Fruit fly (Drosophila melanogaster) whole organism, embryonic: ENCODE measurements around the gene sicily.

ENCODE experiments used
- ATbp ChIP-seq: fragments of 200-800 bp; sonication (Bioruptor generic); optimal IDR thresholded peaks from 2 replicates; lab custom pipeline; 2017; ENCODE audit warnings: missing biosample characterization, mild to moderate bottlenecking, missing genetic modification characterization, missing genetic modification reagents
- Abd-B ChIP-seq: fragments of 200-800 bp; sonication (Bioruptor generic); optimal IDR thresholded peaks from 2 replicates; lab custom pipeline; 2018; ENCODE audit warnings: missing biosample characterization, mild to moderate bottlenecking, missing genetic modification characterization, moderate library complexity
- Atf3 ChIP-seq: fragments of 200-800 bp; sonication (Bioruptor generic); optimal IDR thresholded peaks from 3 replicates; lab custom pipeline; 2016; ENCODE audit warnings: missing biosample characterization, missing genetic modification characterization
- CG10366 ChIP-seq: fragments of 200-800 bp; sonication (Bioruptor generic); IDR thresholded peaks from 2 replicates; pipeline ENCODE4 v1.3.6; 2022; ENCODE audit warnings: missing biosample characterization, missing genetic modification characterization
- CG10959 ChIP-seq: fragments of 200-800 bp; sonication (Bioruptor generic); IDR thresholded peaks from 2 replicates; pipeline ENCODE4 v1.3.6; 2022; ENCODE audit warnings: missing biosample characterization, missing genetic modification characterization
- CG11456 ChIP-seq: fragments of 200-800 bp; sonication (Bioruptor generic); IDR thresholded peaks from 3 replicates; pipeline ENCODE4 v1.3.6; 2022; ENCODE audit warnings: missing biosample characterization, missing genetic modification characterization
- CG12104 ChIP-seq: fragments of 200-800 bp; sonication (Bioruptor generic); optimal IDR thresholded peaks from 3 replicates; lab custom pipeline; 2016; ENCODE audit warnings: missing biosample characterization, missing genetic modification characterization
- CG12391 ChIP-seq: fragments of 200-800 bp; sonication (Bioruptor generic); optimal IDR thresholded peaks from 3 replicates; lab custom pipeline; 2018; ENCODE audit warnings: missing biosample characterization, mild to moderate bottlenecking, missing genetic modification characterization, moderate library complexity
- CG14441 ChIP-seq: fragments of 200-800 bp; sonication (Bioruptor generic); IDR thresholded peaks from 2 replicates; pipeline ENCODE4 v1.3.6; 2022; ENCODE audit warnings: missing biosample characterization, missing genetic modification characterization
- CG17328 ChIP-seq: fragments of 200-800 bp; sonication (Bioruptor generic); IDR thresholded peaks from 2 replicates; pipeline ENCODE4 v1.3.6; 2022; ENCODE audit warnings: missing biosample characterization, missing genetic modification characterization
- CG31388 ChIP-seq: fragments of 200-800 bp; sonication (Bioruptor generic); optimal IDR thresholded peaks from 2 replicates; lab custom pipeline; 2016; ENCODE audit warnings: missing biosample characterization, missing genetic modification characterization
- CG32772 ChIP-seq: fragments of 200-800 bp; sonication (Bioruptor generic); IDR thresholded peaks from 2 replicates; pipeline ENCODE4 v1.3.6; 2022; ENCODE audit warnings: missing biosample characterization, missing genetic modification characterization
- CG33213 ChIP-seq: fragments of 200-800 bp; sonication (Bioruptor generic); optimal IDR thresholded peaks from 3 replicates; lab custom pipeline; 2016; ENCODE audit warnings: missing biosample characterization, missing genetic modification characterization
- CG33557 ChIP-seq: fragments of 200-800 bp; sonication (Bioruptor generic); optimal IDR thresholded peaks from 2 replicates; lab custom pipeline; 2019; ENCODE audit warnings: missing biosample characterization, mild to moderate bottlenecking, missing genetic modification characterization, moderate library complexity
- CG42726 ChIP-seq: fragments of 200-800 bp; sonication (Bioruptor generic); IDR thresholded peaks from 2 replicates; pipeline ENCODE4 v1.3.6; 2022; ENCODE audit warnings: missing biosample characterization, missing genetic modification characterization; ENCODE audit not compliant: partially characterized antibody
- CG6654 ChIP-seq: fragments of 200-800 bp; sonication (Bioruptor generic); optimal IDR thresholded peaks from 2 replicates; lab custom pipeline; 2017; ENCODE audit warnings: missing biosample characterization, mild to moderate bottlenecking, missing genetic modification characterization
- CG7839 ChIP-seq: fragments of 200-800 bp; sonication (Bioruptor generic); optimal IDR thresholded peaks from 3 replicates; lab custom pipeline; 2018; ENCODE audit warnings: missing biosample characterization, mild to moderate bottlenecking, missing genetic modification characterization, moderate library complexity
- CG8359 ChIP-seq: fragments of 200-800 bp; sonication (Bioruptor generic); optimal IDR thresholded peaks from 2 replicates; lab custom pipeline; 2017; ENCODE audit warnings: missing biosample characterization, mild to moderate bottlenecking, missing genetic modification characterization, borderline replicate concordance
- Chrac-16 ChIP-seq: fragments of 200-800 bp; sonication (Bioruptor generic); optimal IDR thresholded peaks from 3 replicates; lab custom pipeline; 2016; ENCODE audit warnings: missing biosample characterization, missing genetic modification characterization
- Dbx ChIP-seq: fragments of 200-800 bp; sonication (Bioruptor generic); IDR thresholded peaks from 3 replicates; pipeline ENCODE4 v1.3.6; 2022; ENCODE audit warnings: missing biosample characterization, missing genetic modification characterization
- Doc2 ChIP-seq: fragments of 200-800 bp; sonication (Bioruptor generic); IDR thresholded peaks from 2 replicates; pipeline ENCODE4 v1.3.6; 2022; ENCODE audit warnings: missing biosample characterization, missing genetic modification characterization
- E2f1 ChIP-seq: fragments of 200-800 bp; sonication (Bioruptor generic); IDR thresholded peaks from 2 replicates; pipeline ENCODE4 v1.3.6; 2022; ENCODE audit warnings: missing biosample characterization, missing genetic modification characterization
- Elba2 ChIP-seq: fragments of 200-800 bp; sonication (Bioruptor generic); optimal IDR thresholded peaks from 3 replicates; lab custom pipeline; 2016; ENCODE audit warnings: missing biosample characterization, missing genetic modification characterization
- HmgZ ChIP-seq: fragments of 200-800 bp; sonication (Bioruptor generic); optimal IDR thresholded peaks from 2 replicates; lab custom pipeline; 2018; ENCODE audit warnings: missing biosample characterization, mild to moderate bottlenecking, missing genetic modification characterization
- Hsf ChIP-seq: fragments of 200-800 bp; sonication (Bioruptor generic); optimal IDR thresholded peaks from 3 replicates; lab custom pipeline; 2016; ENCODE audit warnings: missing biosample characterization, missing genetic modification characterization
- Lhr ChIP-seq: fragments of 200-800 bp; sonication (Bioruptor generic); optimal IDR thresholded peaks from 3 replicates; lab custom pipeline; 2017; ENCODE audit warnings: mild to moderate bottlenecking, missing biosample characterization, missing genetic modification reagents, missing genetic modification characterization
- Nf-YB ChIP-seq: fragments of 200-800 bp; sonication (Bioruptor generic); optimal IDR thresholded peaks from 3 replicates; lab custom pipeline; 2019; ENCODE audit warnings: missing biosample characterization, mild to moderate bottlenecking, missing genetic modification characterization, moderate library complexity
- Rx ChIP-seq: fragments of 200-800 bp; sonication (Bioruptor generic); IDR thresholded peaks from 2 replicates; pipeline ENCODE4 v1.3.6; 2022; ENCODE audit warnings: missing biosample characterization, missing genetic modification characterization
- Scr ChIP-seq: fragments of 200-800 bp; sonication (Bioruptor generic); IDR thresholded peaks from 2 replicates; pipeline ENCODE4 v1.3.6; 2022; ENCODE audit warnings: missing biosample characterization, missing genetic modification characterization; ENCODE audit not compliant: partially characterized antibody
- Tbp ChIP-seq: fragments of >200 bp; optimal IDR thresholded peaks from 2 replicates; lab custom pipeline; 2018; ENCODE audit warnings: missing biosample characterization, missing genetic modification characterization
- bbx ChIP-seq: fragments of 200-800 bp; sonication (Bioruptor generic); IDR thresholded peaks from 2 replicates; pipeline ENCODE4 v1.3.6; 2022; ENCODE audit warnings: missing biosample characterization, missing genetic modification characterization; ENCODE audit not compliant: partially characterized antibody
- bcd ChIP-seq: fragments of 200-800 bp; sonication (Bioruptor generic); optimal IDR thresholded peaks from 2 replicates; lab custom pipeline; 2017; ENCODE audit warnings: missing biosample characterization, mild to moderate bottlenecking, missing genetic modification characterization
- cad ChIP-seq: fragments of >200 bp; optimal IDR thresholded peaks from 2 replicates; lab custom pipeline; 2017; ENCODE audit warnings: missing biosample characterization, missing genetic modification characterization
- ci ChIP-seq: fragments of 200-800 bp; sonication (Bioruptor generic); IDR thresholded peaks from 3 replicates; pipeline ENCODE4 v1.3.6; 2022; ENCODE audit warnings: missing biosample characterization, missing genetic modification characterization
- crc ChIP-seq: fragments of 200-800 bp; sonication (Bioruptor generic); optimal IDR thresholded peaks from 2 replicates; lab custom pipeline; 2016; ENCODE audit warnings: missing biosample characterization, missing genetic modification characterization
- croc ChIP-seq: fragments of 200-800 bp; sonication (Bioruptor generic); conservative IDR thresholded peaks from 3 replicates; pipeline ENCODE4 v1.3.6; 2022; ENCODE audit warnings: missing biosample characterization, missing genetic modification characterization
- dan ChIP-seq: fragments of 200-800 bp; sonication (Bioruptor generic); IDR thresholded peaks from 2 replicates; pipeline ENCODE4 v1.3.6; 2022; ENCODE audit warnings: missing biosample characterization, missing genetic modification characterization
- dpn ChIP-seq, 2 experiments: fragments of 200-800 bp; sonication (Bioruptor generic); optimal IDR thresholded peaks; 3 replicates each; lab custom pipeline; 2016; ENCODE audit warnings: missing biosample characterization in 2 of 2, missing genetic modification characterization in 2 of 2
- hb ChIP-seq: fragments of 200-800 bp; sonication (Bioruptor generic); IDR thresholded peaks from 3 replicates; pipeline ENCODE4 v1.3.6; 2022; ENCODE audit warnings: missing biosample characterization, missing genetic modification characterization; ENCODE audit not compliant: partially characterized antibody
- hth ChIP-seq: fragments of >200 bp; optimal IDR thresholded peaks from 2 replicates; lab custom pipeline; 2017; ENCODE audit warnings: inconsistent platforms
- insv ChIP-seq, 2 experiments: fragments of 200-800 bp; sonication (Bioruptor generic); optimal IDR thresholded peaks; 3 replicates each; lab custom pipeline; 2016 to 2018; ENCODE audit warnings: missing biosample characterization in 2 of 2, missing genetic modification characterization in 2 of 2
- jigr1 ChIP-seq: fragments of 200-800 bp; sonication (Bioruptor generic); IDR thresholded peaks from 3 replicates; pipeline ENCODE4 v1.3.6; 2022; ENCODE audit warnings: missing biosample characterization, missing genetic modification characterization
- klu ChIP-seq: fragments of 200-800 bp; sonication (Bioruptor generic); IDR thresholded peaks from 2 replicates; pipeline ENCODE4 v1.3.6; 2022; ENCODE audit warnings: missing biosample characterization, missing genetic modification characterization
- mam ChIP-seq: fragments of 200-800 bp; sonication (Bioruptor generic); optimal IDR thresholded peaks from 3 replicates; lab custom pipeline; 2016; ENCODE audit warnings: missing biosample characterization, missing genetic modification characterization
- schlank ChIP-seq: fragments of 200-800 bp; sonication (Bioruptor generic); optimal IDR thresholded peaks from 2 replicates; lab custom pipeline; 2018; ENCODE audit warnings: missing biosample characterization, mild to moderate bottlenecking, missing genetic modification characterization
- slp2 ChIP-seq: fragments of 200-800 bp; sonication (Bioruptor generic); optimal IDR thresholded peaks from 2 replicates; lab custom pipeline; 2016; ENCODE audit warnings: missing biosample characterization, missing genetic modification characterization
- sob ChIP-seq: fragments of 200-800 bp; sonication (Bioruptor generic); IDR thresholded peaks from 2 replicates; pipeline ENCODE4 v1.3.6; 2022; ENCODE audit warnings: missing biosample characterization, missing genetic modification characterization
- tll ChIP-seq, 2 experiments: fragments of 200-800 bp in 1 of 2; fragments of >200 bp in 1 of 2; sonication (Bioruptor generic) in 1 of 2; optimal IDR thresholded peaks; 2 replicates each; lab custom pipeline; 2017 to 2019; ENCODE audit warnings: missing biosample characterization in 2 of 2, missing genetic modification characterization in 2 of 2, mild to moderate bottlenecking in 1 of 2, moderate library complexity in 1 of 2
- unpg ChIP-seq: fragments of 200-800 bp; sonication (Bioruptor generic); optimal IDR thresholded peaks from 3 replicates; lab custom pipeline; 2018; ENCODE audit warnings: missing biosample characterization, mild to moderate bottlenecking, missing genetic modification characterization, moderate library complexity
- vfl ChIP-seq: fragments of 200-800 bp; sonication (Bioruptor generic); optimal IDR thresholded peaks from 2 replicates; lab custom pipeline; 2016; ENCODE audit warnings: missing biosample characterization, missing genetic modification characterization
- wor ChIP-seq: fragments of 200-800 bp; sonication (Bioruptor generic); IDR thresholded peaks from 2 replicates; pipeline ENCODE4 v1.3.6; 2022; ENCODE audit warnings: missing biosample characterization, missing genetic modification characterization

sicily gene

dm6 chrX:11915154-11915593, 23.6 kb downstream of the sicily start:
- TF ChIP-seq CG17328 (GFP tag; lab: Robert Waterston, UW) (peak; percentile 78), crc (GFP tag; lab: Kevin White, UChicago) (no peak), CG7839 (peak; percentile 95), CG33557 (peak; percentile 92), sob (GFP tag; lab: Robert Waterston, UW) (peak; percentile 81), CG33213 (GFP tag; lab: Kevin White, UChicago) (no peak), Atf3 (GFP tag; lab: Kevin White, UChicago) (no peak), CG11456 (GFP tag; lab: Robert Waterston, UW) (0 out of 3 replicates have a peak, but pooled peaks have one; percentile 53), jigr1 (peak; percentile 76; the same call in 2 of the 3 replicates), dpn (GFP tag; optimal IDR thresholded peaks at IDR 0.05; lab: Kevin White, UChicago) (peak in 1 of 2 experiments; percentile 80), dan (peak; percentile 71), hth (no peak), Tbp (GFP tag; lab: Kevin White, UChicago) (no peak), CG8359 (GFP tag; lab: Kevin White, UChicago) (peak; percentile 64), E2f1 (GFP tag; lab: Robert Waterston, UW) (peak; percentile 88), CG10959 (GFP tag; lab: Robert Waterston, UW) (peak; percentile 73), slp2 (GFP tag; lab: Kevin White, UChicago) (peak; percentile 4), Elba2 (GFP tag; lab: Kevin White, UChicago) (peak; percentile 22), CG12391 (tag; lab: Kevin White, UChicago) (peak; percentile 92), Lhr (GFP tag; lab: Kevin White, UChicago) (peak; percentile 63), CG31388 (GFP tag; lab: Kevin White, UChicago) (peak; percentile 6), ATbp (GFP tag; lab: Kevin White, UChicago) (peak; percentile 89), Scr (GFP tag; lab: Robert Waterston, UW) (no peak), Nf-YB (GFP tag; lab: Kevin White, UChicago) (peak; percentile 78), Hsf (GFP tag; lab: Kevin White, UChicago) (no peak), HmgZ (tag; lab: Kevin White, UChicago) (peak; percentile 82), CG42726 (no peak), schlank (tag; lab: Kevin White, UChicago) (peak; percentile 73), vfl (GFP tag; lab: Kevin White, UChicago) (peak; percentile 6), Abd-B (GFP tag; lab: Kevin White, UChicago) (peak; percentile 92), klu (GFP tag; lab: Robert Waterston, UW) (peak; percentile 88), CG32772 (GFP tag; lab: Robert Waterston, UW) (peak; percentile 83), hb (GFP tag; lab: Robert Waterston, UW) (no peak), Doc2 (GFP tag; lab: Robert Waterston, UW) (no peak), bbx (no peak), CG10366 (GFP tag; lab: Robert Waterston, UW) (peak; percentile 74), cad (GFP tag; lab: Kevin White, UChicago) (no peak), ci (GFP tag; lab: Robert Waterston, UW) (peak; percentile 84), croc (GFP tag; lab: Robert Waterston, UW) (peak; percentile 91), CG6654 (peak; percentile 66), insv (GFP tag; optimal IDR thresholded peaks at IDR 0.05; lab: Kevin White, UChicago) (peak in 1 of 2 experiments; percentile 47), CG12104 (GFP tag; lab: Kevin White, UChicago) (peak; percentile 69), CG14441 (GFP tag; lab: Robert Waterston, UW) (peak; percentile 81), unpg (GFP tag; lab: Kevin White, UChicago) (peak; percentile 93), Chrac-16 (GFP tag; lab: Kevin White, UChicago) (peak; percentile 73), Dbx (GFP tag; lab: Robert Waterston, UW) (peak; percentile 82), tll (GFP tag; optimal IDR thresholded peaks at IDR 0.05; lab: Kevin White, UChicago) (peak in 1 of 2 experiments; percentile 38), mam (GFP tag; lab: Kevin White, UChicago) (peak; percentile 2), Rx (GFP tag; lab: Robert Waterston, UW) (peak; percentile 64), bcd (GFP tag; lab: Kevin White, UChicago) (peak; percentile 92), wor (peak; percentile 81)
